Worm (Caenorhabditis elegans) whole organism, young adult: ENCODE results near the gene rmd-6.
"Not testable (repeated sequence)": the region's sequence is repeated elsewhere in the genome, so short reads cannot be mapped to it uniquely, and the experiment has no call there.

Source experiments
- B0035.1 ChIP-seq: sonication (generic microtip); optimal IDR thresholded peaks from 2 replicates; lab custom pipeline; 2016; ENCODE audit warnings: missing genetic modification characterization, mild to moderate bottlenecking, missing compliant biosample characterization, missing genotype, missing genetic modification reagents
- B0336.3 ChIP-seq: fragments of 200-800 bp; sonication (Bioruptor generic); IDR thresholded peaks from 2 replicates; pipeline ENCODE4 v1.3.6; 2022; ENCODE audit warnings: missing genetic modification characterization, missing compliant biosample characterization
- C06A6.2 ChIP-seq: fragments of 200-800 bp; sonication (Bioruptor generic); conservative IDR thresholded peaks from 2 replicates; pipeline ENCODE4 v1.3.6; 2022; ENCODE audit warnings: missing genetic modification characterization, missing compliant biosample characterization
- C17E4.6 ChIP-seq: fragments of 200-800 bp; sonication (Bioruptor generic); IDR thresholded peaks from 2 replicates; pipeline ENCODE4 v1.3.6; 2022; ENCODE audit warnings: missing genetic modification reagents, missing genetic modification characterization, missing compliant biosample characterization
- F22D6.2 ChIP-seq: sonication (generic microtip); optimal IDR thresholded peaks from 2 replicates; lab custom pipeline; 2016; ENCODE audit warnings: mild to moderate bottlenecking, missing genetic modification characterization, missing compliant biosample characterization
- F23B12.7 ChIP-seq: sonication (generic microtip); optimal IDR thresholded peaks from 2 replicates; lab custom pipeline; 2017; ENCODE audit warnings: missing genetic modification characterization, mild to moderate bottlenecking, missing compliant biosample characterization, antibody characterized with exemption, moderate library complexity; ENCODE audit not compliant: insufficient read depth
- F33H1.4 ChIP-seq: fragments of 200-800 bp; sonication (Bioruptor generic); IDR thresholded peaks from 2 replicates; pipeline ENCODE4 v1.3.6; 2022; ENCODE audit warnings: missing genetic modification reagents, missing genetic modification characterization, missing compliant biosample characterization
- F39B2.1 ChIP-seq: fragments of 200-800 bp; sonication (Bioruptor generic); IDR thresholded peaks from 2 replicates; pipeline ENCODE4 v1.3.6; 2022; ENCODE audit warnings: missing genetic modification reagents, missing genetic modification characterization, missing compliant biosample characterization
- F49E8.2 ChIP-seq: sonication (generic microtip); optimal IDR thresholded peaks from 3 replicates; lab custom pipeline; 2017; ENCODE audit warnings: missing genetic modification characterization, mild to moderate bottlenecking, missing compliant biosample characterization, antibody characterized with exemption, moderate library complexity; ENCODE audit not compliant: insufficient read depth
- F57A8.1 ChIP-seq: fragments of 200-800 bp; sonication (Bioruptor generic); optimal IDR thresholded peaks from 2 replicates; lab custom pipeline; 2018; ENCODE audit warnings: mild to moderate bottlenecking, missing genetic modification characterization, moderate library complexity, missing compliant biosample characterization
- F57C9.4 ChIP-seq: sonication (generic microtip); optimal IDR thresholded peaks from 2 replicates; lab custom pipeline; 2017; ENCODE audit warnings: mild to moderate bottlenecking, missing genetic modification characterization, missing compliant biosample characterization
- Y53F4B.3 ChIP-seq: fragments of 200-800 bp; sonication (Bioruptor generic); IDR thresholded peaks from 2 replicates; pipeline ENCODE4 v1.3.6; 2022; ENCODE audit warnings: missing genetic modification reagents, missing genetic modification characterization, missing compliant biosample characterization
- Y95B8A.8 ChIP-seq: fragments of 200-800 bp; sonication (Bioruptor generic); IDR thresholded peaks from 2 replicates; pipeline ENCODE4 v1.3.6; 2022; ENCODE audit warnings: missing genetic modification reagents, missing genetic modification characterization, missing compliant biosample characterization
- aptf-3 ChIP-seq: fragments of 200-800 bp; sonication (Bioruptor generic); IDR thresholded peaks from 2 replicates; pipeline ENCODE4 v1.3.6; 2022; ENCODE audit warnings: missing genetic modification characterization, missing compliant biosample characterization
- attf-3 ChIP-seq: fragments of 200-800 bp; sonication (Bioruptor generic); conservative IDR thresholded peaks from 2 replicates; pipeline ENCODE4 v1.3.6; 2022; ENCODE audit warnings: missing genetic modification reagents, missing genetic modification characterization, missing compliant biosample characterization
- attf-5 ChIP-seq: fragments of 200-800 bp; sonication (Bioruptor generic); optimal IDR thresholded peaks from 2 replicates; lab custom pipeline; 2018; ENCODE audit warnings: mild to moderate bottlenecking, missing genetic modification characterization, missing compliant biosample characterization
- attf-6 ChIP-seq: fragments of 200-800 bp; sonication (Bioruptor generic); IDR thresholded peaks from 2 replicates; pipeline ENCODE4 v1.3.6; 2022; ENCODE audit warnings: missing genetic modification reagents, missing genetic modification characterization, missing compliant biosample characterization
- bed-2 ChIP-seq: fragments of 200-800 bp; sonication (Bioruptor generic); IDR thresholded peaks from 2 replicates; pipeline ENCODE4 v1.3.6; 2022; ENCODE audit warnings: missing genetic modification reagents, missing genetic modification characterization, missing compliant biosample characterization
- ceh-27 ChIP-seq: fragments of 200-800 bp; sonication (Bioruptor generic); optimal IDR thresholded peaks from 2 replicates; lab custom pipeline; 2018; ENCODE audit warnings: mild to moderate bottlenecking, missing genetic modification characterization, moderate library complexity, missing compliant biosample characterization
- ceh-91 ChIP-seq: fragments of 200-800 bp; sonication (Bioruptor generic); IDR thresholded peaks from 2 replicates; pipeline ENCODE4 v1.3.6; 2022; ENCODE audit warnings: missing genetic modification reagents, missing genetic modification characterization, missing compliant biosample characterization
- him-1 ChIP-seq: sonication (generic microtip); optimal IDR thresholded peaks from 2 replicates; lab custom pipeline; 2016; ENCODE audit warnings: missing genotype, missing genetic modification reagents, missing genetic modification characterization, missing compliant biosample characterization
- hlh-26 ChIP-seq: fragments of 200-800 bp; sonication (Bioruptor generic); conservative IDR thresholded peaks from 2 replicates; pipeline ENCODE4 v1.3.6; 2022; ENCODE audit warnings: missing genetic modification reagents, missing genetic modification characterization, missing compliant biosample characterization
- hrde-1 ChIP-seq: sonication (generic microtip); optimal IDR thresholded peaks from 2 replicates; lab custom pipeline; 2016; ENCODE audit warnings: missing genetic modification characterization, mild to moderate bottlenecking, missing compliant biosample characterization, moderate library complexity, missing genotype, missing genetic modification reagents, borderline replicate concordance
- hsf-1 ChIP-seq: fragments of 200-800 bp; sonication (Bioruptor generic); IDR thresholded peaks from 2 replicates; pipeline ENCODE4 v1.3.6; 2022; ENCODE audit warnings: missing genetic modification reagents, missing genetic modification characterization, missing compliant biosample characterization
- lag-1 ChIP-seq: fragments of 200-800 bp; sonication (Bioruptor generic); IDR thresholded peaks from 2 replicates; pipeline ENCODE4 v1.3.6; 2022; ENCODE audit warnings: missing genetic modification reagents, missing genetic modification characterization, missing compliant biosample characterization
- lin-26 ChIP-seq: fragments of 200-800 bp; sonication (Bioruptor generic); IDR thresholded peaks from 2 replicates; pipeline ENCODE4 v1.3.6; 2022; ENCODE audit warnings: missing genetic modification reagents, missing genetic modification characterization, missing compliant biosample characterization
- lin-54 ChIP-seq: fragments of 200-800 bp; sonication (Bioruptor generic); optimal IDR thresholded peaks from 2 replicates; lab custom pipeline; 2018; ENCODE audit warnings: mild to moderate bottlenecking, missing genetic modification characterization, missing compliant biosample characterization
- madf-6 ChIP-seq: fragments of 200-800 bp; sonication (Bioruptor generic); IDR thresholded peaks from 2 replicates; pipeline ENCODE4 v1.3.6; 2022; ENCODE audit warnings: missing genetic modification reagents, missing genetic modification characterization, missing compliant biosample characterization
- nfya-1 ChIP-seq: sonication (generic microtip); optimal IDR thresholded peaks from 2 replicates; lab custom pipeline; 2017; ENCODE audit warnings: antibody characterized with exemption, missing compliant biosample characterization, missing genetic modification characterization, borderline replicate concordance; ENCODE audit not compliant: insufficient read depth
- nhr-90 ChIP-seq: sonication (generic microtip); optimal IDR thresholded peaks from 2 replicates; lab custom pipeline; 2016; ENCODE audit warnings: missing genotype, mild to moderate bottlenecking, missing genetic modification characterization, missing compliant biosample characterization
- rpc-1 ChIP-seq, 2 experiments: fragments of 150-350 bp in 1 of 2; sonication (generic microtip) in 1 of 2; optimal IDR thresholded peaks; 2 replicates each; lab custom pipeline; 2014 to 2018; ENCODE audit warnings: missing biosample characterization in 1 of 2, missing genetic modification characterization in 1 of 2, missing genetic modification reagents in 1 of 2, missing genotype in 1 of 2
- sdz-38 ChIP-seq: sonication (generic microtip); optimal IDR thresholded peaks from 2 replicates; lab custom pipeline; 2016; ENCODE audit warnings: missing genotype, missing genetic modification characterization, missing compliant biosample characterization
- snpc-1.3 ChIP-seq: sonication (generic microtip); optimal IDR thresholded peaks from 2 replicates; lab custom pipeline; 2017; ENCODE audit warnings: missing genetic modification characterization, mild to moderate bottlenecking, missing compliant biosample characterization, antibody characterized with exemption, moderate library complexity, missing genotype, missing genetic modification reagents; ENCODE audit not compliant: insufficient read depth
- snpc-4 ChIP-seq, 5 experiments: fragments of 150-350 bp in 1 of 5; sonication (generic microtip) in 4 of 5; optimal IDR thresholded peaks; 2 replicates each; lab custom pipeline; 2014 to 2018; ENCODE audit warnings: missing genetic modification characterization in 5 of 5, missing biosample characterization in 3 of 5, antibody characterized with exemption in 2 of 5, mild to moderate bottlenecking in 2 of 5, missing compliant biosample characterization in 2 of 5, missing genotype in 2 of 5, moderate library complexity in 2 of 5, missing genetic modification reagents in 1 of 5
- unc-62 ChIP-seq: fragments of 150-350 bp; optimal IDR thresholded peaks from 2 replicates; lab custom pipeline; 2014; ENCODE audit warnings: missing biosample characterization, missing genetic modification reagents, missing genetic modification characterization
- zfh-2 ChIP-seq: fragments of 200-800 bp; sonication (Bioruptor generic); conservative IDR thresholded peaks from 2 replicates; pipeline ENCODE4 v1.3.6; 2022; ENCODE audit warnings: missing genetic modification reagents, missing genetic modification characterization, missing compliant biosample characterization
- zim-3 ChIP-seq: sonication (generic microtip); optimal IDR thresholded peaks from 2 replicates; lab custom pipeline; 2017; ENCODE audit warnings: mild to moderate bottlenecking, missing genetic modification characterization, moderate library complexity, missing compliant biosample characterization
- ztf-25 ChIP-seq: fragments of 200-800 bp; sonication (Bioruptor generic); IDR thresholded peaks from 2 replicates; pipeline ENCODE4 v1.3.6; 2022; ENCODE audit warnings: missing genetic modification reagents, missing genetic modification characterization, missing compliant biosample characterization
- ztf-28 ChIP-seq: fragments of 200-800 bp; sonication (Bioruptor generic); IDR thresholded peaks from 2 replicates; pipeline ENCODE4 v1.3.6; 2022; ENCODE audit warnings: missing genetic modification reagents, missing genetic modification characterization, missing compliant biosample characterization

Gene rmd-6

DNA sequence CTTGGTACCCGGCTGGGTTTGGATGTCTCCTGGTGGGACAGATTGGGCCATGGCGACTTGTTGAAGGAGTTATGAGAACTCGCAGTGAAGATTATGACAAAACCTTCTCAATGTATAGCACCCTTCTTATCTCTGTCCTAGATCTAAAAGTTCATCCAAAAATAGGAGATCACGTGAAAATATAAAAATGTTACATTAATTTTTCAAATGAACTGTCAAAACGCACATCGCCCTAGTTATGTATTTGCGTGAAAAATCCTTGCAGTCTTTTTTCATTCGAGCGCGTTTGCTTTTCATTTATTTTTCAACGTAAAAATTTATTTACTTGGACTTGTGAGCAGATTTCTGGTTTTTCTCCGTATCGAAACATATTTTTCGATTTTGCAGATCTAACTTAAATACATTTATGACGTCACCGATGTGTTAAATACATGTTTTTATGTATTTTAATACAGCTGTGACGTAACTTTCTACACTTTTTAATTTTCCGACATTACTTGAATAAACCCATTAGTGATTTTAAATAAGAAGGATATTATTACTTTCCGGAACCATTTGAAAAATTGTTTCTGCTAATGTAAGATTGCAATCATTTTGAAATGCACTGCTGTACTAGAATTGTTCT, 12.6 kb upstream of the rmd-6 start, which contains the start of gene msp-55:
Gene msp-55 (minus strand): TSS at position 51 of the 625 bp plus-strand sequence.
- no peak for TF ChIP-seq zfh-2

DNA sequence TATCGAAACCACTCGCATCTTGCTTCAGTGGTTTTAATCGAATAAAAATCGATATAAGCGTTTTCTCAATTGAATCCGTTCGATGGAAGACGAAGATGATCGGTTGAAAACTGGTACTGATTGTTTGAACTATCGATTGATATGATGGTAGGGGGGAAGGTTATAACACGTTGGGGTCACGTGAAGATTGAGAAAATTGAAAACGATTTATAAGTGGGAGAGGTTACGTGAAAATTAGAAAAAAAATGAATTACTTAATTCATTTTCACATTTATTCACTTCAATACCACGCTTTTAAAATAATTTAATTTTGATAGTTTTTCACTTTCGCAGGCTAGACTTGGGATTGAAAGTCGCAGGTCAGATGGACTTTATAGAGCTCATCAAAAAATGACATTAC, 7.7 kb upstream of the rmd-6 start, which contains the start of gene C09B9.7:
Gene C09B9.7 (minus strand): TSS at position 101 of the 400 bp plus-strand sequence.
- TF ChIP-seq F39B2.1 (GFP tag; lab: Robert Waterston, UW) (no peak), hrde-1 (no peak), ztf-25 (no peak), aptf-3 (GFP tag; lab: Robert Waterston, UW) (no peak), snpc-1.3 (tag; lab: Kevin White, UChicago) (no peak), zim-3 (no peak), unc-62 (GFP tag; lab: Kevin White, UChicago) (no peak), him-1 (tag; lab: Kevin White, UChicago) (no peak), Y95B8A.8 (GFP tag; lab: Robert Waterston, UW) (no peak), nhr-90 (no peak)

DNA sequence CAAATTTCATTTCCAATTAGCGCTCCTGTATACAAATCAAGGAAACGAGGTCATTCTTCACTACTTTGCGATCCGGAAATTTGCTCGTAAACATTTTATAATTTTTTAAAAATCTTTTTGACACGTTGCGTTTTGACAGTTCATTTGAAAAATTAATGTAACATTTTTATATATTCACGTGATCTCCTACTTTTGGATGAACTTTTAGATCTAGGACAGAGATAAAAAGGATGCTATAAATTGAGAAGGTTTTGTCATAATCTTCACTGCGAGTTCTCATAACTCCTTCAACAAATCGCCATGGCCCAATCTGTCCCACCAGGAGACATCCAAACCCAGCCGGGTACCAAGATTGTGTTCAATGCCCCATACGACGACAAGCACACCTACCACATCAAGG, 6.4 kb upstream of the rmd-6 start, which contains the start of gene msp-57:
Gene msp-57 (plus strand): TSS at position 301 of the 400 bp plus-strand sequence.
- TF ChIP-seq him-1 (tag; lab: Kevin White, UChicago); hlh-26 (GFP tag; lab: Robert Waterston, UW); lin-26: not testable (repeated sequence)

DNA sequence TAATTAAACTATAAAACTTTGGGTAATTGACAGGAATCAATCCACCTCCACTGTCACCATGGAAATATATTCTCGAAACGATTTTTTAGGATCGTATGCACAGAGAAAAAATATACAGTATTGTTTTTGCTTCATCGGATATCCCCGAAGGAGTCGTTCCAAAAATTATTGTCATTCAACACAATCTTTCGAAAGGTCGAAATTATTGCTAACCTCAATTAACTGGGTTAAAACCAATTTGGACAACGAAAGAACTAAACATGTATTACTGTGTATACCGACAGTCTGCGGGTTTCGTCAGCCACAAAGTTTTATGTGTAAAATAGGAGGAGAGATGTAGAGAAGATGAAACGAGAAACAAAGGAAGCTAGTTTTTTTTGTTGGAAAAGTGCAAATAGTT, 5.3 kb upstream of the rmd-6 start:
- TF ChIP-seq F33H1.4 (GFP tag; lab: Robert Waterston, UW), result peak; percentile 38
- TF ChIP-seq F49E8.2, result peak; percentile 4
- peak; percentile 83 for TF ChIP-seq snpc-1.3 (tag; lab: Kevin White, UChicago)
- no peak for TF ChIP-seq nfya-1 (tag; lab: Kevin White, UChicago)
- no peak for TF ChIP-seq attf-5 (GFP tag; lab: Kevin White, UChicago)
- TF ChIP-seq F39B2.1 (GFP tag; lab: Robert Waterston, UW), result peak; percentile 47; the same call in 1 of the 2 replicates
- peak; percentile 63 for TF ChIP-seq madf-6 (GFP tag; lab: Robert Waterston, UW)
- TF ChIP-seq attf-3 (GFP tag; lab: Robert Waterston, UW), result no peak
- TF ChIP-seq F57A8.1, result no peak
- TF ChIP-seq bed-2 (GFP tag; lab: Robert Waterston, UW), result no peak
- TF ChIP-seq hrde-1, result no peak
- no peak for TF ChIP-seq sdz-38
- no peak for TF ChIP-seq zim-3
- no peak for TF ChIP-seq lag-1 (GFP tag; lab: Robert Waterston, UW)
- peak; percentile 94 for TF ChIP-seq snpc-4 (GFP tag; optimal IDR thresholded peaks at IDR 0.05; lab: Kevin White, UChicago)
- peak; percentile 95 to 98 (median 96) for TF ChIP-seq snpc-4 (tag; optimal IDR thresholded peaks at IDR 0.05; lab: Kevin White, UChicago)
- no peak for TF ChIP-seq ceh-27 (GFP tag; lab: Kevin White, UChicago)
- TF ChIP-seq rpc-1 (optimal IDR thresholded peaks at IDR 0.05; lab: Kevin White, UChicago), result no peak
- TF ChIP-seq rpc-1 (tag; optimal IDR thresholded peaks at IDR 0.05; lab: Kevin White, UChicago), result no peak
- TF ChIP-seq Y53F4B.3 (GFP tag; lab: Robert Waterston, UW), result no peak
- TF ChIP-seq C06A6.2, result no peak
- peak; percentile 95 for TF ChIP-seq attf-6 (GFP tag; lab: Robert Waterston, UW)
- TF ChIP-seq ceh-91 (GFP tag; lab: Robert Waterston, UW), result 0 out of 2 replicates have a peak, but pooled peaks have one; percentile 30
- TF ChIP-seq C17E4.6 (GFP tag; lab: Robert Waterston, UW), result no peak
- no peak for TF ChIP-seq B0336.3 (GFP tag; lab: Robert Waterston, UW)
- TF ChIP-seq F57C9.4 (tag; lab: Kevin White, UChicago), result no peak
- TF ChIP-seq lin-54 (GFP tag; lab: Kevin White, UChicago), result peak; percentile 24
- TF ChIP-seq F23B12.7 (tag; lab: Kevin White, UChicago), result peak; percentile 34
- peak; percentile 74 for TF ChIP-seq him-1 (tag; lab: Kevin White, UChicago)
- TF ChIP-seq hsf-1 (GFP tag; lab: Robert Waterston, UW), result peak; percentile 50; the same call in 1 of the 2 replicates
- TF ChIP-seq ztf-28 (GFP tag; lab: Robert Waterston, UW), result no peak
- TF ChIP-seq F22D6.2 (tag; lab: Kevin White, UChicago), result no peak
- no peak for TF ChIP-seq B0035.1 (tag; lab: Kevin White, UChicago)
